Worm (Caenorhabditis elegans) whole organism, early embryonic: ENCODE measurements around the gene ZK54.3.

Experiments
- F13C5.2 ChIP-seq: sonication (generic microtip); optimal IDR thresholded peaks from 2 replicates; lab custom pipeline; 2017; ENCODE audit warnings: mild to moderate bottlenecking, missing genetic modification characterization, inconsistent platforms, missing compliant biosample characterization
- ama-1 ChIP-seq: fragments of 150-350 bp; optimal IDR thresholded peaks from 2 replicates; lab custom pipeline; 2014
- ceh-36 ChIP-seq: sonication (generic microtip); optimal IDR thresholded peaks from 2 replicates; lab custom pipeline; 2016; ENCODE audit warnings: missing genetic modification characterization, inconsistent platforms, missing compliant biosample characterization
- ets-7 ChIP-seq: sonication (generic microtip); optimal IDR thresholded peaks from 2 replicates; lab custom pipeline; 2016; ENCODE audit warnings: missing genotype, missing genetic modification characterization, missing compliant biosample characterization
- flt-1 ChIP-seq: fragments of 200-800 bp; sonication (Bioruptor generic); IDR thresholded peaks from 2 replicates; pipeline ENCODE4 v1.3.6; 2022; ENCODE audit warnings: missing genetic modification characterization, missing compliant biosample characterization
- hmbx-1 ChIP-seq: sonication (generic microtip); optimal IDR thresholded peaks from 2 replicates; lab custom pipeline; 2016; ENCODE audit warnings: mild to moderate bottlenecking, missing genetic modification characterization, missing compliant biosample characterization
- hmg-4 ChIP-seq: fragments of 200-800 bp; sonication (Bioruptor generic); optimal IDR thresholded peaks from 2 replicates; lab custom pipeline; 2018; ENCODE audit warnings: mild to moderate bottlenecking, missing genetic modification characterization, missing compliant biosample characterization
- hnd-1 ChIP-seq: sonication (generic microtip); optimal IDR thresholded peaks from 2 replicates; lab custom pipeline; 2016; ENCODE audit warnings: missing genetic modification characterization, missing compliant biosample characterization
- scrt-1 ChIP-seq: fragments of 200-800 bp; sonication (Bioruptor generic); IDR thresholded peaks from 2 replicates; pipeline ENCODE4 v1.3.6; 2022; ENCODE audit warnings: missing genetic modification characterization, missing compliant biosample characterization
- sea-1 ChIP-seq: fragments of 200-800 bp; sonication (Bioruptor generic); conservative IDR thresholded peaks from 2 replicates; pipeline ENCODE4 v1.3.6; 2022; ENCODE audit warnings: missing genetic modification characterization, missing compliant biosample characterization
- tbx-11 ChIP-seq: fragments of 200-800 bp; sonication (Bioruptor generic); IDR thresholded peaks from 2 replicates; pipeline ENCODE4 v1.3.6; 2022; ENCODE audit warnings: missing genetic modification characterization, missing compliant biosample characterization
- tbx-37 ChIP-seq: fragments of 200-800 bp; sonication (Bioruptor generic); conservative IDR thresholded peaks from 2 replicates; pipeline ENCODE4 v1.3.6; 2022; ENCODE audit warnings: missing genetic modification reagents, missing genetic modification characterization, missing compliant biosample characterization
- tra-4 ChIP-seq: sonication (generic microtip); optimal IDR thresholded peaks from 2 replicates; lab custom pipeline; 2017; ENCODE audit warnings: missing genetic modification characterization, missing compliant biosample characterization

DNA sequence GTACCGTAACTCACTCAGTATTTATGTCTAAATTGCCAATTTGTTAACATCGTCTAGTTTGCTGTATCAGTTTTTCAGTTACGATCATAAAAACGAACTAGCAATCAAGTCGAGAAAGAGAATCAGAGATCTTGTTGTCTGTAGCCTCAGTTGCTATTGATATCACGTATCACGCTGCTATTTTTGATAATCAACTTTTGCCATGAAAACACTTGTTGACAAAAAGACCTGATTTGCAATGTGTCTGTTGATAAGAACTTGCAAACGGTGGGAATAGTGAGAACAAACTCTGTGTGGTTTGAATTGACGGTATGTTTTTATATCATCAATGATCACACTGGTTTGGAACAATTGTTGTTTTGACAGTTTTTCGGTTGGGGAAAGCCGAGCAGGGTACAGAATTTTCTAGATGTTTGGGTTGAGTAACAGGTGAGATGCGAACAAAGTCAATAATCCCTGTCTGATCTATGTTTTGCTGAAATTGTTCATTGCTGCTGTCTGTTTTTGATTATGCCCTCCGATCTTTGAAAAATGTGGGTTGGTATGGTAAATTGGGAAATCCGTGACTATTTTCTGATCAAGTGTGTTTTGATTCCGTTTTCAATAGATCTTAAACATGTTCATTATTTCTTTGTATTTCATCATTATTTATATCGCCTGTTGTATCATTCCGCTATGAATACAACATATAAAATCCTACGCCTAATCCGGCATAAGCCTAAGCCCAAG, 42.4 kb upstream of the ZK54.3 start:
- TF ChIP-seq tra-4 (tag; lab: Kevin White, UChicago) (no peak), ama-1 (no peak), ets-7 (tag; lab: Kevin White, UChicago) (no peak), flt-1 (GFP tag; lab: Robert Waterston, UW) (no peak), hnd-1 (tag; lab: Kevin White, UChicago) (no peak), ceh-36 (no peak), tbx-11 (GFP tag; lab: Robert Waterston, UW) (no peak), hmg-4 (GFP tag; lab: Kevin White, UChicago) (no peak), F13C5.2 (tag; lab: Kevin White, UChicago) (no peak), tbx-37 (no peak), sea-1 (GFP tag; lab: Robert Waterston, UW) (no peak), hmbx-1 (tag; lab: Kevin White, UChicago) (no peak), scrt-1 (GFP tag; lab: Robert Waterston, UW) (no peak)
